Worm (Caenorhabditis elegans) whole organism, early embryonic: ENCODE data around the gene tpst-2.

Experiments used
- B0310.2 ChIP-seq: sonication (generic microtip); optimal IDR thresholded peaks from 2 replicates; lab custom pipeline; 2016; ENCODE audit warnings: mild to moderate bottlenecking, missing genetic modification characterization, missing compliant biosample characterization
- aly-1 ChIP-seq: sonication (generic microtip); optimal IDR thresholded peaks from 2 replicates; lab custom pipeline; 2016; ENCODE audit warnings: missing genetic modification characterization, missing compliant biosample characterization
- ama-1 ChIP-seq: fragments of 150-350 bp; optimal IDR thresholded peaks from 2 replicates; lab custom pipeline; 2014
- ceh-13 ChIP-seq: fragments of 200-800 bp; sonication (Bioruptor generic); optimal IDR thresholded peaks from 2 replicates; lab custom pipeline; 2018; ENCODE audit warnings: mild to moderate bottlenecking, missing genetic modification characterization, missing compliant biosample characterization
- ceh-36 ChIP-seq: sonication (generic microtip); optimal IDR thresholded peaks from 2 replicates; lab custom pipeline; 2016; ENCODE audit warnings: missing genetic modification characterization, inconsistent platforms, missing compliant biosample characterization
- hmg-4 ChIP-seq: fragments of 200-800 bp; sonication (Bioruptor generic); optimal IDR thresholded peaks from 2 replicates; lab custom pipeline; 2018; ENCODE audit warnings: mild to moderate bottlenecking, missing genetic modification characterization, missing compliant biosample characterization
- pes-1 ChIP-seq: fragments of 200-800 bp; sonication (Bioruptor generic); IDR thresholded peaks from 2 replicates; pipeline ENCODE4 v1.3.6; 2022; ENCODE audit warnings: missing genetic modification reagents, missing genetic modification characterization, missing compliant biosample characterization
- scrt-1 ChIP-seq: fragments of 200-800 bp; sonication (Bioruptor generic); IDR thresholded peaks from 2 replicates; pipeline ENCODE4 v1.3.6; 2022; ENCODE audit warnings: missing genetic modification characterization, missing compliant biosample characterization
- tbx-11 ChIP-seq: fragments of 200-800 bp; sonication (Bioruptor generic); IDR thresholded peaks from 2 replicates; pipeline ENCODE4 v1.3.6; 2022; ENCODE audit warnings: missing genetic modification characterization, missing compliant biosample characterization

DNA sequence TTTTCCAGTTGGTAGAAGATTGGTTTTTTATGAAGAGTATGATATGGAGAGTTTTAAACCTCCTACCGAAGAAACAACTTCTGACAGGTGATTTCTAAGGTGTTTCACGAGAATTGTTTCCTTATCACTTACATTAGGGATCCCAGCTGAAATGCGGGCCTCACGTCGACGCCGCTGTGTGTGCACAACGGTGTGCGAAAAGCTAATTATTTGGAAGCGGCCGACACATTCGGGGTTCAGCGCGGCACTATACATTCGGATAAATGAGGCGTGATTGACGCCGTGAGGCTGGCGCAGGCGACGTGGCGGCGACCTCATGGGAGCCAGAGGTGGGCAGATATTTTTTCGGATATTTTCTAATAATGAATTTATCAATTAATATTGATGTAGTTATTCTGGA is 48.3 kb downstream of the tpst-2 start:
- TF ChIP-seq B0310.2 (no peak), ama-1 (lab: Kevin White, UChicago) (no peak), hmg-4 (GFP tag; lab: Kevin White, UChicago) (no peak), ceh-36 (no peak), tbx-11 (GFP tag; lab: Robert Waterston, UW) (no peak), ceh-13 (GFP tag; lab: Kevin White, UChicago) (no peak), scrt-1 (no peak), aly-1 (tag; lab: Kevin White, UChicago) (no peak), pes-1 (no peak)
